Worm (Caenorhabditis elegans) whole organism, young adult: Measurements from ENCODE around the gene ZC513.14.

Experiments used
- B0336.3 ChIP-seq: fragments of 200-800 bp; sonication (Bioruptor generic); IDR thresholded peaks from 2 replicates; pipeline ENCODE4 v1.3.6; 2022; ENCODE audit warnings: missing genetic modification characterization, missing compliant biosample characterization
- C06A6.2 ChIP-seq: fragments of 200-800 bp; sonication (Bioruptor generic); conservative IDR thresholded peaks from 2 replicates; pipeline ENCODE4 v1.3.6; 2022; ENCODE audit warnings: missing genetic modification characterization, missing compliant biosample characterization
- F10E7.11 ChIP-seq: sonication (generic microtip); optimal IDR thresholded peaks from 2 replicates; lab custom pipeline; 2017; ENCODE audit warnings: mild to moderate bottlenecking, missing genetic modification characterization, moderate library complexity, missing compliant biosample characterization
- F23B12.7 ChIP-seq: sonication (generic microtip); optimal IDR thresholded peaks from 2 replicates; lab custom pipeline; 2017; ENCODE audit warnings: missing genetic modification characterization, mild to moderate bottlenecking, missing compliant biosample characterization, antibody characterized with exemption, moderate library complexity; ENCODE audit not compliant: insufficient read depth
- F33H1.4 ChIP-seq: fragments of 200-800 bp; sonication (Bioruptor generic); IDR thresholded peaks from 2 replicates; pipeline ENCODE4 v1.3.6; 2022; ENCODE audit warnings: missing genetic modification reagents, missing genetic modification characterization, missing compliant biosample characterization
- F39B2.1 ChIP-seq: fragments of 200-800 bp; sonication (Bioruptor generic); IDR thresholded peaks from 2 replicates; pipeline ENCODE4 v1.3.6; 2022; ENCODE audit warnings: missing genetic modification reagents, missing genetic modification characterization, missing compliant biosample characterization
- K12H6.12 ChIP-seq: fragments of 200-800 bp; sonication (Bioruptor generic); optimal IDR thresholded peaks from 2 replicates; lab custom pipeline; 2018; ENCODE audit warnings: mild to moderate bottlenecking, missing genetic modification characterization, missing compliant biosample characterization
- Y53G8AR.9 ChIP-seq: fragments of 200-800 bp; sonication (Bioruptor generic); conservative IDR thresholded peaks from 2 replicates; pipeline ENCODE4 v1.3.6; 2022; ENCODE audit warnings: missing genetic modification reagents, missing genetic modification characterization, missing compliant biosample characterization
- Y67H2A.10 ChIP-seq: fragments of 200-800 bp; sonication (Bioruptor generic); conservative IDR thresholded peaks from 2 replicates; pipeline ENCODE4 v1.3.6; 2022; ENCODE audit warnings: missing genetic modification reagents, missing genetic modification characterization, missing compliant biosample characterization
- Y95B8A.8 ChIP-seq: fragments of 200-800 bp; sonication (Bioruptor generic); IDR thresholded peaks from 2 replicates; pipeline ENCODE4 v1.3.6; 2022; ENCODE audit warnings: missing genetic modification reagents, missing genetic modification characterization, missing compliant biosample characterization
- ama-1 ChIP-seq, 3 experiments: fragments of 150-350 bp in 1 of 3; sonication (generic microtip) in 2 of 3; optimal IDR thresholded peaks; 2 replicates each; lab custom pipeline; 2014 to 2018; ENCODE audit warnings: missing biosample characterization in 2 of 3, missing genetic modification characterization in 2 of 3, missing genetic modification reagents in 2 of 3
- aptf-2 ChIP-seq: fragments of 200-800 bp; sonication (Bioruptor generic); conservative IDR thresholded peaks from 2 replicates; pipeline ENCODE4 v1.3.6; 2022; ENCODE audit warnings: missing genetic modification reagents, missing genetic modification characterization, missing compliant biosample characterization
- atf-7 ChIP-seq: sonication (generic microtip); optimal IDR thresholded peaks from 2 replicates; lab custom pipeline; 2017; ENCODE audit warnings: mild to moderate bottlenecking, missing genetic modification characterization, missing compliant biosample characterization
- cebp-2 ChIP-seq: fragments of 200-800 bp; sonication (Bioruptor generic); IDR thresholded peaks from 2 replicates; pipeline ENCODE4 v1.3.6; 2022; ENCODE audit warnings: missing genetic modification characterization, missing compliant biosample characterization
- ceh-100 ChIP-seq: fragments of 200-800 bp; sonication (Bioruptor generic); IDR thresholded peaks from 2 replicates; pipeline ENCODE4 v1.3.6; 2022; ENCODE audit warnings: missing genetic modification reagents, missing genetic modification characterization, missing compliant biosample characterization
- ceh-79 ChIP-seq: sonication (generic microtip); optimal IDR thresholded peaks from 2 replicates; lab custom pipeline; 2017; ENCODE audit warnings: mild to moderate bottlenecking, missing genetic modification characterization, missing compliant biosample characterization
- ceh-91 ChIP-seq: fragments of 200-800 bp; sonication (Bioruptor generic); IDR thresholded peaks from 2 replicates; pipeline ENCODE4 v1.3.6; 2022; ENCODE audit warnings: missing genetic modification reagents, missing genetic modification characterization, missing compliant biosample characterization
- egl-18 ChIP-seq: fragments of 200-800 bp; sonication (Bioruptor generic); IDR thresholded peaks from 2 replicates; pipeline ENCODE4 v1.3.6; 2022; ENCODE audit warnings: missing genetic modification reagents, missing genetic modification characterization, missing compliant biosample characterization
- gei-17 ChIP-seq: fragments of 200-800 bp; sonication (Bioruptor generic); optimal IDR thresholded peaks from 2 replicates; lab custom pipeline; 2018; ENCODE audit warnings: mild to moderate bottlenecking, missing genetic modification characterization, missing compliant biosample characterization
- hsf-1 ChIP-seq: fragments of 200-800 bp; sonication (Bioruptor generic); IDR thresholded peaks from 2 replicates; pipeline ENCODE4 v1.3.6; 2022; ENCODE audit warnings: missing genetic modification reagents, missing genetic modification characterization, missing compliant biosample characterization
- lag-1 ChIP-seq: fragments of 200-800 bp; sonication (Bioruptor generic); IDR thresholded peaks from 2 replicates; pipeline ENCODE4 v1.3.6; 2022; ENCODE audit warnings: missing genetic modification reagents, missing genetic modification characterization, missing compliant biosample characterization
- let-526 ChIP-seq: fragments of 200-800 bp; sonication (Bioruptor generic); IDR thresholded peaks from 2 replicates; pipeline ENCODE4 v1.3.6; 2022; ENCODE audit warnings: missing genetic modification reagents, missing genetic modification characterization, missing compliant biosample characterization
- lin-35 ChIP-seq, 3 experiments: fragments of 150-350 bp in 2 of 3; sonication (generic microtip) in 1 of 3; optimal IDR thresholded peaks; 2 replicates each; lab custom pipeline; 2014 to 2018; ENCODE audit warnings: missing biosample characterization in 3 of 3, missing genetic modification characterization in 3 of 3, missing genetic modification reagents in 3 of 3
- madf-10 ChIP-seq: sonication (generic microtip); optimal IDR thresholded peaks from 2 replicates; lab custom pipeline; 2016; ENCODE audit warnings: mild to moderate bottlenecking, missing genetic modification characterization, missing compliant biosample characterization
- madf-6 ChIP-seq: fragments of 200-800 bp; sonication (Bioruptor generic); IDR thresholded peaks from 2 replicates; pipeline ENCODE4 v1.3.6; 2022; ENCODE audit warnings: missing genetic modification reagents, missing genetic modification characterization, missing compliant biosample characterization
- madf-8 ChIP-seq: fragments of 200-800 bp; sonication (Bioruptor generic); conservative IDR thresholded peaks from 2 replicates; pipeline ENCODE4 v1.3.6; 2022; ENCODE audit warnings: missing genetic modification reagents, missing genetic modification characterization, missing compliant biosample characterization
- mxl-1 ChIP-seq: sonication (generic microtip); optimal IDR thresholded peaks from 2 replicates; lab custom pipeline; 2016; ENCODE audit warnings: missing genetic modification characterization, missing compliant biosample characterization
- nfya-2 ChIP-seq: fragments of 200-800 bp; sonication (Bioruptor generic); IDR thresholded peaks from 2 replicates; pipeline ENCODE4 v1.3.6; 2022; ENCODE audit warnings: missing genetic modification reagents, missing genetic modification characterization, missing compliant biosample characterization
- nfyb-1 ChIP-seq: fragments of 200-800 bp; sonication (Bioruptor generic); IDR thresholded peaks from 2 replicates; pipeline ENCODE4 v1.3.6; 2022; ENCODE audit warnings: missing genetic modification reagents, missing genetic modification characterization, missing compliant biosample characterization
- nhr-80 ChIP-seq: sonication (generic microtip); optimal IDR thresholded peaks from 2 replicates; lab custom pipeline; 2016; ENCODE audit warnings: missing genetic modification characterization, missing compliant biosample characterization
- sdz-38 ChIP-seq: sonication (generic microtip); optimal IDR thresholded peaks from 2 replicates; lab custom pipeline; 2016; ENCODE audit warnings: missing genotype, missing genetic modification characterization, missing compliant biosample characterization
- sea-2 ChIP-seq: fragments of 200-800 bp; sonication (Bioruptor generic); IDR thresholded peaks from 2 replicates; pipeline ENCODE4 v1.3.6; 2022; ENCODE audit warnings: missing genetic modification characterization, missing compliant biosample characterization
- snpc-1.3 ChIP-seq: sonication (generic microtip); optimal IDR thresholded peaks from 2 replicates; lab custom pipeline; 2017; ENCODE audit warnings: missing genetic modification characterization, mild to moderate bottlenecking, missing compliant biosample characterization, antibody characterized with exemption, moderate library complexity, missing genotype, missing genetic modification reagents; ENCODE audit not compliant: insufficient read depth
- snpc-3.4 ChIP-seq: sonication (generic microtip); optimal IDR thresholded peaks from 2 replicates; lab custom pipeline; 2017; ENCODE audit warnings: missing genetic modification characterization, mild to moderate bottlenecking, missing compliant biosample characterization, antibody characterized with exemption, moderate library complexity, missing genotype, missing genetic modification reagents
- snpc-4 ChIP-seq, 5 experiments: fragments of 150-350 bp in 1 of 5; sonication (generic microtip) in 4 of 5; optimal IDR thresholded peaks; 2 replicates each; lab custom pipeline; 2014 to 2018; ENCODE audit warnings: missing genetic modification characterization in 5 of 5, missing biosample characterization in 3 of 5, antibody characterized with exemption in 2 of 5, mild to moderate bottlenecking in 2 of 5, missing compliant biosample characterization in 2 of 5, missing genotype in 2 of 5, moderate library complexity in 2 of 5, missing genetic modification reagents in 1 of 5
- tlf-1 ChIP-seq: fragments of 200-800 bp; sonication (Bioruptor generic); optimal IDR thresholded peaks from 2 replicates; lab custom pipeline; 2018; ENCODE audit warnings: mild to moderate bottlenecking, missing genetic modification characterization, missing compliant biosample characterization
- unc-62 ChIP-seq: fragments of 150-350 bp; optimal IDR thresholded peaks from 2 replicates; lab custom pipeline; 2014; ENCODE audit warnings: missing biosample characterization, missing genetic modification reagents, missing genetic modification characterization
- zfh-2 ChIP-seq: fragments of 200-800 bp; sonication (Bioruptor generic); conservative IDR thresholded peaks from 2 replicates; pipeline ENCODE4 v1.3.6; 2022; ENCODE audit warnings: missing genetic modification reagents, missing genetic modification characterization, missing compliant biosample characterization
- ztf-18 ChIP-seq: sonication (generic microtip); optimal IDR thresholded peaks from 2 replicates; lab custom pipeline; 2016; ENCODE audit warnings: missing genotype, mild to moderate bottlenecking, missing genetic modification characterization, missing compliant biosample characterization
- ztf-25 ChIP-seq: fragments of 200-800 bp; sonication (Bioruptor generic); IDR thresholded peaks from 2 replicates; pipeline ENCODE4 v1.3.6; 2022; ENCODE audit warnings: missing genetic modification reagents, missing genetic modification characterization, missing compliant biosample characterization
- ztf-28 ChIP-seq: fragments of 200-800 bp; sonication (Bioruptor generic); IDR thresholded peaks from 2 replicates; pipeline ENCODE4 v1.3.6; 2022; ENCODE audit warnings: missing genetic modification reagents, missing genetic modification characterization, missing compliant biosample characterization
- ztf-3 ChIP-seq: fragments of 200-800 bp; sonication (Bioruptor generic); optimal IDR thresholded peaks from 2 replicates; lab custom pipeline; 2018; ENCODE audit warnings: mild to moderate bottlenecking, missing genetic modification characterization, missing compliant biosample characterization
- ztf-6 ChIP-seq: fragments of 200-800 bp; sonication (Bioruptor generic); IDR thresholded peaks from 2 replicates; pipeline ENCODE4 v1.3.6; 2022; ENCODE audit warnings: missing genetic modification reagents, missing genetic modification characterization, missing compliant biosample characterization

The ZC513.14 gene

DNA sequence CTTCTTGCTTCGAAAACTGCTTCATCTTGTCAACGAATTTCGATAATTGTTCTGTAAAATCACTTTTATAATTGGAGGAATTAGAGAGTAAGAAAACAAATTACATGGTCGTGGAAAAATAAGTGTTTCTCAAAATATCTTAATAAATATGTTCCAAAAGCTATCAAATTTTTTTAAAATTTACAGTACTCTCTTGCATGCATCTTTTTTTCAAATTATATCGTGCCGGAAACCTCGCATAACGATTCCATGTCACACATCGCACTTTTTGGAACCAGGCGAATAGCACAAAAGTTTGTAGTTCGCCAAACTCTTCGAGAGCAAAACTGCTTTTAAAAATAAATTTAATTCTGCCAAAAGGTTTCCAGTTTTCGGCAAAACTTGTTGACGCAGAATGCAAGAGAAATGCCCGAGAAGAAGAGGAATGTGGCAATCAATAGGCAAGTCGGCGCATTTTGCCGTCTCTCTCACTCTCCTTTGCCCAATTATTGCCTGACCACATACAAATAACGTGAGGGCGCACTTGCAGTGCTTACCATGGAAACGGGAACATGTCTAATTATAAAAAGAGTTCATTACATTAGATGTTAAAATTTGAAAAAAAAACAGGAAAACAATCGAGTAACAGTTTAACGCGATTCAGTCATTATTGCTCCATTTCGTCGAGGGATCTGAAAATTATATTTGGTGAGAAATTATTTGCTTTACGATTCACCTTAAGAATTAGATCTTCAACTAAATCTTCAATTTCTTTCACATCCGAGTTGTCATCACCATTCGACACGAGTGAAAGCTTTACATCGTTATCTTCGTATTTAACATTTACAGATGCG, 28.2 kb downstream of the ZC513.14 start, which contains the start of gene Y97E10AR.3:
TSS of gene Y97E10AR.3 (minus strand) at position 51 of the 833 bp plus-strand sequence.
- TF ChIP-seq ceh-91 (GFP tag; lab: Robert Waterston, UW) (no peak), ztf-28 (no peak), lag-1 (GFP tag; lab: Robert Waterston, UW) (no peak), ztf-25 (GFP tag; lab: Robert Waterston, UW) (0 out of 2 replicates have a peak, but pooled peaks have one; percentile 20), hsf-1 (0 out of 2 replicates have a peak, but pooled peaks have one; percentile 8), snpc-3.4 (tag; lab: Kevin White, UChicago) (peak; percentile 6), nhr-80 (peak; percentile 3), ztf-3 (no peak), gei-17 (no peak), B0336.3 (GFP tag; lab: Robert Waterston, UW) (0 out of 2 replicates have a peak, but pooled peaks have one; percentile 40), nfyb-1 (GFP tag; lab: Robert Waterston, UW) (no peak), sdz-38 (tag; lab: Kevin White, UChicago) (no peak)
- TF ChIP-seq, all 124 proteins: peak for 5

DNA sequence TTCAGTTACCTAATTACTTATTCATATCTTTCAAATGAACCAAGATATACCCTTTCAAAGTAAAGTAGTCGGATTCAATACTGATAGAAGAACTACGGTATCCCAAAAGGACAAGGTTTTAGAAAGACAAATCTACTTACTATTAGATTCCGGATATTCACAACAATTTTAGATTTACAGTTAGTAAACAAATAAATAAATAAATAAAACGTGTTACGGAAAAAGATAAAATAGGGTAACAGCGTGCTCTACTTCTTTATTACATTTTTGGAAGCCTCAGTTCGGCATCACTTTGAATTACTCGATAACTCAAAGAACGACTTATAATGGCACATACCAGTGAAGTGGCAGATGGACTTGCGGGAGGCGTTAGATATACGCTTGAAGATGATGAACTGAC, 30.8 kb downstream of the ZC513.14 start, which contains the start of gene Y97E10AR.8:
TSS of gene Y97E10AR.8 (plus strand) at position 301 of the 400 bp plus-strand sequence.
- TF ChIP-seq let-526 (no peak), egl-18 (GFP tag; lab: Robert Waterston, UW) (no peak), F33H1.4 (GFP tag; lab: Robert Waterston, UW) (no peak), B0336.3 (GFP tag; lab: Robert Waterston, UW) (no peak), mxl-1 (tag; lab: Kevin White, UChicago) (no peak), cebp-2 (GFP tag; lab: Robert Waterston, UW) (no peak), zfh-2 (no peak), ztf-18 (tag; lab: Kevin White, UChicago) (no peak), F23B12.7 (tag; lab: Kevin White, UChicago) (no peak), madf-6 (GFP tag; lab: Robert Waterston, UW) (no peak), Y95B8A.8 (no peak), F39B2.1 (GFP tag; lab: Robert Waterston, UW) (no peak), madf-10 (no peak), Y53G8AR.9 (no peak), atf-7 (tag; lab: Kevin White, UChicago) (no peak), aptf-2 (GFP tag; lab: Robert Waterston, UW) (no peak), Y67H2A.10 (no peak), sea-2 (GFP tag; lab: Robert Waterston, UW) (no peak), ceh-100 (GFP tag; lab: Robert Waterston, UW) (no peak)

DNA sequence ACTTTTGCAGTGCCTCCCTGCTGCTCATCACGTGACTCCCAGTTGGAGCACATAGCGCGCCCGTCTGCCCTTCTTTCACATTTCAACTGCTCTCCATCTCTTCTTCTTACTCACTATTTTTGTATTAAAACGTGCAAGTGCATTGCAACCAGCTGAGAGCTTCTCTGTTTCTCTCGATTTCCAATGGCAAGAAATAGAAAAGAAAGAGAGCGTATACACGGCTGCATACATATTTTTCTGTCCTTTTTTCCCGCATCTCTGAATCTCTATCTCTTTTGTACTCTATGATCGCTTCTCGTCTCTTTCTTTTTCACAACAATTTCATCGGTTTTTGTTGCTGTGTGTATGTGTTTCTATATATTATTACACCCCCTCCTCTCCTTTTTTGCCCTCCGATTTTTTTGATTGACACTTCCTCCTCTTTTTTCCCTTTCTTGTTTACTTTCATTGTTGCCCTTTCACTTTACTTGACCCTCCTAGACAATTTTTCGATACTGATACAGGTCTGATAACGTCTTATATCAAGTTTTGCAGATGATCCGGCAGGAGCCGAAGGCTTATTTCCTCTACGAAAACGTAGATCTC, 34.8 kb downstream of the ZC513.14 start, which contains the start of gene Y97E10AR.1:
TSS of gene Y97E10AR.1 (plus strand) at position 535 of the 585 bp plus-strand sequence.
- TF ChIP-seq zfh-2 (0 out of 2 replicates have a peak, but pooled peaks have one; percentile 5), unc-62 (GFP tag; lab: Kevin White, UChicago) (peak; percentile 78), snpc-3.4 (tag; lab: Kevin White, UChicago) (peak; percentile 1), ztf-6 (no peak), ama-1 (optimal IDR thresholded peaks at IDR 0.05; lab: Kevin White, UChicago) (no peak), ama-1 (GFP tag; optimal IDR thresholded peaks at IDR 0.05; lab: Kevin White, UChicago) (no peak), snpc-1.3 (no peak), snpc-4 (GFP tag; optimal IDR thresholded peaks at IDR 0.05; lab: Kevin White, UChicago) (no peak), snpc-4 (tag; optimal IDR thresholded peaks at IDR 0.05; lab: Kevin White, UChicago) (peak; percentile 29 to 51 (median 40)), nfyb-1 (GFP tag; lab: Robert Waterston, UW) (peak; percentile 49; the same call in 1 of the 2 replicates), F10E7.11 (tag; lab: Kevin White, UChicago) (no peak), lin-35 (GFP tag; optimal IDR thresholded peaks at IDR 0.05; lab: Kevin White, UChicago) (peak in 1 of 3 experiments; percentile 80), madf-8 (GFP tag; lab: Robert Waterston, UW) (no peak), tlf-1 (GFP tag; lab: Kevin White, UChicago) (peak; percentile 35), C06A6.2 (no peak; the same call in 1 of the 2 replicates), ceh-79 (no peak), sdz-38 (tag; lab: Kevin White, UChicago) (no peak), nfya-2 (no peak), K12H6.12 (tag; lab: Kevin White, UChicago) (peak; percentile 81)
